Fruit fly (Drosophila melanogaster) whole organism, adult: ENCODE measurements around the gene Vha55.

Experiments used
- CG5204 ChIP-seq: fragments of 200-800 bp; sonication (Bioruptor generic); optimal IDR thresholded peaks from 2 replicates; lab custom pipeline; 2016; ENCODE audit warnings: missing biosample characterization, missing genetic modification characterization
- Clk ChIP-seq: fragments of 200-800 bp; sonication (Bioruptor generic); optimal IDR thresholded peaks from 2 replicates; lab custom pipeline; 2017; ENCODE audit warnings: missing biosample characterization, missing genetic modification characterization
- bab1 ChIP-seq: fragments of 200-800 bp; sonication (Bioruptor generic); optimal IDR thresholded peaks from 3 replicates; lab custom pipeline; 2019; ENCODE audit warnings: missing biosample characterization, mild to moderate bottlenecking, missing genetic modification characterization, moderate library complexity
- cic ChIP-seq: fragments of 200-800 bp; sonication (Bioruptor generic); optimal IDR thresholded peaks from 2 replicates; lab custom pipeline; 2017; ENCODE audit warnings: missing biosample characterization, mild to moderate bottlenecking, missing genetic modification characterization, moderate library complexity
- kay ChIP-seq: fragments of 200-800 bp; sonication (Bioruptor generic); peaks from one replicate; lab custom pipeline; 2016; ENCODE audit warnings: missing biosample characterization, missing genetic modification characterization, borderline replicate concordance
- ovo ChIP-seq: fragments of 200-800 bp; sonication (Bioruptor generic); optimal IDR thresholded peaks from 2 replicates; lab custom pipeline; 2016; ENCODE audit warnings: missing biosample characterization, missing genetic modification characterization

dm6 chr3R:12591672-12592071 is 36.0 kb downstream of the Vha55 start:
- TF ChIP-seq bab1 (no peak), ovo (GFP tag; lab: Kevin White, UChicago) (no peak), cic (GFP tag; lab: Kevin White, UChicago) (no peak), kay (GFP tag; lab: Kevin White, UChicago) (no peak), CG5204 (no peak), Clk (GFP tag; lab: Kevin White, UChicago) (no peak)
